Worm (Caenorhabditis elegans): ENCODE measurements around the gene ZK131.11.

Gene ZK131.11

ce11 chrII:13862453-13862852 is 70.4 kb downstream of the ZK131.11 start (continued):
- TF ChIP-seq daf-12 (tag; optimal IDR thresholded peaks at IDR 0.05): no peak

Measured in whole organism, L4 larva.